Worm (Caenorhabditis elegans) whole organism, L1 larva: ENCODE measurements around the gene cutl-23.

Source experiments
- C04F5.9 ChIP-seq: sonication (generic microtip); optimal IDR thresholded peaks from 2 replicates; lab custom pipeline; 2016; ENCODE audit warnings: missing genetic modification characterization, missing compliant biosample characterization
- C16A3.4 ChIP-seq: fragments of 150-350 bp; optimal IDR thresholded peaks from 2 replicates; lab custom pipeline; 2014; ENCODE audit warnings: missing biosample characterization, missing genetic modification characterization
- F16B12.6 ChIP-seq: fragments of 150-350 bp; optimal IDR thresholded peaks from 2 replicates; lab custom pipeline; 2014; ENCODE audit warnings: missing biosample characterization, missing genetic modification characterization
- alr-1 ChIP-seq: fragments of 200-800 bp; sonication (Bioruptor generic); optimal IDR thresholded peaks from 2 replicates; lab custom pipeline; 2018; ENCODE audit warnings: borderline replicate concordance, mild to moderate bottlenecking, missing genetic modification characterization, missing compliant biosample characterization
- aly-2 ChIP-seq: fragments of 150-350 bp; optimal IDR thresholded peaks from 2 replicates; lab custom pipeline; 2014; ENCODE audit warnings: missing biosample characterization, missing genetic modification characterization
- ceh-63 ChIP-seq: fragments of 200-800 bp; sonication (Bioruptor generic); optimal IDR thresholded peaks from 2 replicates; lab custom pipeline; 2018; ENCODE audit warnings: mild to moderate bottlenecking, missing genetic modification characterization, missing compliant biosample characterization
- ceh-8 ChIP-seq: fragments of 200-800 bp; sonication (Bioruptor generic); optimal IDR thresholded peaks from 2 replicates; lab custom pipeline; 2018; ENCODE audit warnings: mild to moderate bottlenecking, missing genetic modification characterization, moderate library complexity, missing compliant biosample characterization
- ceh-82 ChIP-seq, 3 experiments: fragments of 150-350 bp in 1 of 3; sonication (generic microtip) in 2 of 3; optimal IDR thresholded peaks; 2 replicates each; lab custom pipeline; 2014 to 2017; ENCODE audit warnings: missing biosample characterization in 3 of 3, missing genetic modification characterization in 3 of 3
- ceh-88 ChIP-seq: fragments of 200-800 bp; sonication (Bioruptor generic); IDR thresholded peaks from 2 replicates; pipeline ENCODE4 v1.3.6; 2022; ENCODE audit warnings: missing genetic modification characterization, missing compliant biosample characterization
- dpl-1 ChIP-seq, 3 experiments: fragments of 150-350 bp in 2 of 3; sonication (generic microtip) in 1 of 3; optimal IDR thresholded peaks; 2 replicates each; lab custom pipeline; 2014 to 2017; ENCODE audit warnings: missing biosample characterization in 3 of 3, missing genetic modification characterization in 3 of 3, missing genetic modification reagents in 3 of 3
- dsc-1 ChIP-seq: sonication (generic microtip); optimal IDR thresholded peaks from 2 replicates; lab custom pipeline; 2016; ENCODE audit warnings: mild to moderate bottlenecking, missing genetic modification characterization, missing compliant biosample characterization
- fos-1 ChIP-seq: fragments of 150-350 bp; optimal IDR thresholded peaks from 2 replicates; lab custom pipeline; 2014; ENCODE audit warnings: missing biosample characterization, missing genetic modification characterization
- hlh-17 ChIP-seq: fragments of 200-800 bp; sonication (Bioruptor generic); optimal IDR thresholded peaks from 2 replicates; lab custom pipeline; 2018; ENCODE audit warnings: missing genetic modification characterization, mild to moderate bottlenecking, missing compliant biosample characterization, moderate library complexity, borderline replicate concordance
- hlh-4 ChIP-seq: sonication (generic microtip); optimal IDR thresholded peaks from 2 replicates; lab custom pipeline; 2016; ENCODE audit warnings: mild to moderate bottlenecking, missing genetic modification characterization, missing compliant biosample characterization
- isw-1 ChIP-seq: fragments of 200-800 bp; sonication (Bioruptor generic); IDR thresholded peaks from 2 replicates; pipeline ENCODE4 v1.3.6; 2022; ENCODE audit warnings: missing genetic modification characterization, missing compliant biosample characterization
- jun-1 ChIP-seq: fragments of 150-350 bp; optimal IDR thresholded peaks from 2 replicates; lab custom pipeline; 2014; ENCODE audit warnings: missing biosample characterization, missing genetic modification reagents, missing genetic modification characterization
- lin-14 ChIP-seq: fragments of 200-800 bp; sonication (Bioruptor generic); optimal IDR thresholded peaks from 2 replicates; lab custom pipeline; 2018; ENCODE audit warnings: mild to moderate bottlenecking, missing genetic modification characterization, moderate library complexity, missing compliant biosample characterization
- lin-15B ChIP-seq: fragments of 150-350 bp; sonication (generic microtip); optimal IDR thresholded peaks from 3 replicates; lab custom pipeline; 2014; ENCODE audit warnings: missing biosample characterization, missing genetic modification characterization
- lin-35 ChIP-seq, 2 experiments: fragments of 150-350 bp; optimal IDR thresholded peaks; 2 replicates each; lab custom pipeline; 2014; ENCODE audit warnings: missing biosample characterization in 2 of 2, missing genetic modification characterization in 2 of 2, missing genetic modification reagents in 2 of 2
- lin-39 ChIP-seq: fragments of 150-350 bp; optimal IDR thresholded peaks from 2 replicates; lab custom pipeline; 2014; ENCODE audit warnings: missing biosample characterization, missing genetic modification reagents, missing genetic modification characterization
- lsy-2 ChIP-seq, 2 experiments: fragments of 150-350 bp; optimal IDR thresholded peaks; 2 replicates each; lab custom pipeline; 2014; ENCODE audit warnings: missing biosample characterization in 2 of 2, missing genetic modification characterization in 2 of 2
- mdl-1 ChIP-seq, 2 experiments: fragments of 150-350 bp; optimal IDR thresholded peaks; 2 replicates each; lab custom pipeline; 2014 to 2017; ENCODE audit warnings: missing biosample characterization in 2 of 2, missing genetic modification characterization in 2 of 2, inconsistent platforms in 1 of 2
- mef-2 ChIP-seq: fragments of 150-350 bp; optimal IDR thresholded peaks from 2 replicates; lab custom pipeline; 2014; ENCODE audit warnings: missing biosample characterization, missing genetic modification characterization
- mep-1 ChIP-seq: fragments of 150-350 bp; optimal IDR thresholded peaks from 2 replicates; lab custom pipeline; 2014; ENCODE audit warnings: missing biosample characterization, missing genetic modification characterization
- nhr-11 ChIP-seq: fragments of 150-350 bp; optimal IDR thresholded peaks from 2 replicates; lab custom pipeline; 2014; ENCODE audit warnings: missing biosample characterization, missing genetic modification characterization
- nhr-12 ChIP-seq: sonication (generic microtip); optimal IDR thresholded peaks from 2 replicates; lab custom pipeline; 2017; ENCODE audit warnings: missing biosample characterization, missing genetic modification characterization
- nhr-20 ChIP-seq: sonication (generic microtip); optimal IDR thresholded peaks from 2 replicates; lab custom pipeline; 2016; ENCODE audit warnings: mild to moderate bottlenecking, missing genetic modification characterization, missing compliant biosample characterization
- nhr-237 ChIP-seq: fragments of 150-350 bp; optimal IDR thresholded peaks from 2 replicates; lab custom pipeline; 2014; ENCODE audit warnings: missing biosample characterization, missing genetic modification characterization
- nhr-28 ChIP-seq: fragments of 150-350 bp; optimal IDR thresholded peaks from 2 replicates; lab custom pipeline; 2014; ENCODE audit warnings: missing biosample characterization, missing genetic modification characterization
- nhr-76 ChIP-seq: sonication (generic microtip); optimal IDR thresholded peaks from 2 replicates; lab custom pipeline; 2017; ENCODE audit warnings: missing biosample characterization, missing genetic modification characterization
- nhr-77 ChIP-seq: fragments of 150-350 bp; optimal IDR thresholded peaks from 2 replicates; lab custom pipeline; 2014; ENCODE audit warnings: missing biosample characterization, missing genetic modification characterization
- nhr-84 ChIP-seq: sonication (generic microtip); optimal IDR thresholded peaks from 2 replicates; lab custom pipeline; 2017; ENCODE audit warnings: missing biosample characterization, missing genetic modification characterization
- pag-3 ChIP-seq: sonication (generic microtip); optimal IDR thresholded peaks from 2 replicates; lab custom pipeline; 2017; ENCODE audit warnings: missing genetic modification characterization, mild to moderate bottlenecking, missing compliant biosample characterization, antibody characterized with exemption, borderline replicate concordance; ENCODE audit not compliant: insufficient read depth
- pax-3 ChIP-seq: fragments of 200-800 bp; sonication (Bioruptor generic); optimal IDR thresholded peaks from 2 replicates; lab custom pipeline; 2018; ENCODE audit warnings: mild to moderate bottlenecking, missing genetic modification characterization, moderate library complexity, missing compliant biosample characterization
- pqm-1 ChIP-seq: sonication (generic microtip); optimal IDR thresholded peaks from 3 replicates; lab custom pipeline; 2017; ENCODE audit warnings: missing biosample characterization, missing genetic modification characterization
- skn-1 ChIP-seq: fragments of 150-350 bp; optimal IDR thresholded peaks from 2 replicates; lab custom pipeline; 2014; ENCODE audit warnings: missing biosample characterization, missing genetic modification characterization
- snu-23 ChIP-seq: sonication (generic microtip); optimal IDR thresholded peaks from 2 replicates; lab custom pipeline; 2016; ENCODE audit warnings: missing genetic modification characterization, missing compliant biosample characterization
- sox-4 ChIP-seq: sonication (generic microtip); optimal IDR thresholded peaks from 2 replicates; lab custom pipeline; 2016; ENCODE audit warnings: missing genetic modification characterization, missing compliant biosample characterization
- sptf-1 ChIP-seq: fragments of 150-350 bp; optimal IDR thresholded peaks from 2 replicates; lab custom pipeline; 2014; ENCODE audit warnings: missing biosample characterization, missing genetic modification characterization
- sup-37 ChIP-seq: fragments of 200-800 bp; sonication (Bioruptor generic); optimal IDR thresholded peaks from 2 replicates; lab custom pipeline; 2018; ENCODE audit warnings: mild to moderate bottlenecking, missing genetic modification characterization, missing compliant biosample characterization
- tbx-2 ChIP-seq: sonication (generic microtip); optimal IDR thresholded peaks from 2 replicates; lab custom pipeline; 2016; ENCODE audit warnings: missing genetic modification characterization, missing compliant biosample characterization
- tlp-1 ChIP-seq: fragments of 150-350 bp; optimal IDR thresholded peaks from 2 replicates; lab custom pipeline; 2014; ENCODE audit warnings: missing biosample characterization, missing genetic modification characterization
- unc-30 ChIP-seq: sonication (generic microtip); optimal IDR thresholded peaks from 2 replicates; lab custom pipeline; 2017; ENCODE audit warnings: missing biosample characterization, missing genetic modification characterization
- xbp-1 ChIP-seq: sonication (generic microtip); optimal IDR thresholded peaks from 2 replicates; lab custom pipeline; 2016; ENCODE audit warnings: missing genetic modification characterization, missing compliant biosample characterization
- zag-1 ChIP-seq: fragments of 150-350 bp; optimal IDR thresholded peaks from 2 replicates; lab custom pipeline; 2014; ENCODE audit warnings: missing biosample characterization, missing genetic modification characterization
- zip-4 ChIP-seq: fragments of 200-800 bp; sonication (Bioruptor generic); optimal IDR thresholded peaks from 2 replicates; lab custom pipeline; 2018; ENCODE audit warnings: mild to moderate bottlenecking, missing genetic modification characterization, moderate library complexity, missing compliant biosample characterization
- ztf-11 ChIP-seq, 2 experiments: sonication (generic microtip); optimal IDR thresholded peaks; 2 replicates each; lab custom pipeline; 2016 to 2017; ENCODE audit warnings: missing genetic modification characterization in 2 of 2, missing biosample characterization in 1 of 2, missing compliant biosample characterization in 1 of 2
- ztf-4 ChIP-seq: fragments of 150-350 bp; optimal IDR thresholded peaks from 2 replicates; lab custom pipeline; 2014; ENCODE audit warnings: missing biosample characterization, missing genetic modification characterization

cutl-23 gene

DNA sequence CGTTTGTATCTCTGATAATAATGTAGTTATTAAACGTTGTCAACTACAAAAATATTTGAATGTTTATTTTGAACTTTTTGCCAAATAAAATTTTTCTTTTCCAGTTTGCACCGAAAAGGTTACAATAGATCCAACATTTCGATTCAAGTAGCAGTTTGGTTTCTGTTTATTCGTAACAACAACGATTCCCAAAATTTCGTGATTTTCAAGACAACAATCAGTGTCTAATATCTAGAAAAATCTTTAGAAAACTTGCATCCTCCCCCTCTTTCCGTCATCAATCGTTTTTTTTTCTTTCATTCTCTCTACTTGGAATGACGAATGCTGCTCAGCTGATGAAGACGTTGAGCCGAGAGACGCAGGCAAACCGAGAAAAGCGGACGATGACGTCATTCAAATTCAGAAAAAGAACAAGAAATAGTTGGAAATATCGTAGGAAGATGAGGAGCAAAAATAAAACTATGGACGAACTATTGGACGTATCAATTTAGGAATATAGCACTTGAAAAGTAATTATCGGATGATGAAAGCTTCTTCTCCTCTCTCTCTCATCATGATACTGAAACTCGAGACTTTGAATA is 11.4 kb upstream of the cutl-23 start (continued):
- no peak for TF ChIP-seq unc-30 (tag; lab: Kevin White, UChicago)
- TF ChIP-seq skn-1 = no peak
- no peak for TF ChIP-seq jun-1 (tag; lab: Kevin White, UChicago)
- no peak for TF ChIP-seq pag-3 (tag; lab: Kevin White, UChicago)
- TF ChIP-seq hlh-4 (tag; lab: Kevin White, UChicago) = no peak
- TF ChIP-seq snu-23 (GFP tag; lab: Kevin White, UChicago) = peak; percentile 27
- no peak for TF ChIP-seq lin-15B
- TF ChIP-seq C16A3.4 = peak; percentile 10
- no peak for TF ChIP-seq zip-4 (GFP tag; lab: Kevin White, UChicago)
- TF ChIP-seq alr-1 = no peak
- TF ChIP-seq nhr-237 (tag; lab: Kevin White, UChicago) = no peak
- peak; percentile 72 for TF ChIP-seq sox-4 (tag; lab: Kevin White, UChicago)
- peak; percentile 19; the same call in 1 of the 2 replicates for TF ChIP-seq isw-1 (GFP tag; lab: Robert Waterston, UW)
- TF ChIP-seq ceh-8 (GFP tag; lab: Kevin White, UChicago) = no peak
- TF ChIP-seq nhr-12 (tag; lab: Kevin White, UChicago) = no peak
- no peak for TF ChIP-seq aly-2 (tag; lab: Kevin White, UChicago)
- TF ChIP-seq xbp-1 (tag; lab: Kevin White, UChicago) = peak; percentile 60
- no peak for TF ChIP-seq nhr-77 (tag; lab: Kevin White, UChicago)
- no peak for TF ChIP-seq hlh-17
- TF ChIP-seq ztf-11 (tag; optimal IDR thresholded peaks at IDR 0.05; lab: Kevin White, UChicago) = peak in 1 of 2 experiments; percentile 19
- TF ChIP-seq zag-1 (tag; lab: Kevin White, UChicago) = no peak
- TF ChIP-seq tlp-1 (tag; lab: Kevin White, UChicago) = no peak
- TF ChIP-seq nhr-28 (tag; lab: Kevin White, UChicago) = no peak
- peak in 1 of 3 experiments; percentile 35 for TF ChIP-seq dpl-1 (GFP tag; optimal IDR thresholded peaks at IDR 0.05; lab: Kevin White, UChicago)
- TF ChIP-seq nhr-84 = no peak
- peak; percentile 74 for TF ChIP-seq dsc-1
- TF ChIP-seq lin-35 (GFP tag; optimal IDR thresholded peaks at IDR 0.05; lab: Kevin White, UChicago) = peak in 1 of 2 experiments; percentile 35
- no peak for TF ChIP-seq mdl-1 (tag; optimal IDR thresholded peaks at IDR 0.05; lab: Kevin White, UChicago)
- peak; percentile 49 for TF ChIP-seq tbx-2 (tag; lab: Kevin White, UChicago)
- no peak for TF ChIP-seq sup-37
- 0 out of 2 replicates have a peak, but pooled peaks have one; percentile 7 for TF ChIP-seq ceh-88
- no peak for TF ChIP-seq pqm-1 (tag; lab: Kevin White, UChicago)
- TF ChIP-seq C04F5.9 (tag; lab: Kevin White, UChicago) = no peak
- peak; percentile 51 to 71 for TF ChIP-seq lsy-2 (tag; optimal IDR thresholded peaks at IDR 0.05; lab: Kevin White, UChicago)
- peak; percentile 37 for TF ChIP-seq nhr-20 (tag; lab: Kevin White, UChicago)
- peak; percentile 57 for TF ChIP-seq ceh-63
- no peak for TF ChIP-seq lin-39 (tag; lab: Kevin White, UChicago)
- TF ChIP-seq fos-1 (tag; lab: Kevin White, UChicago) = peak; percentile 57
- TF ChIP-seq lin-14 (GFP tag; lab: Kevin White, UChicago) = peak; percentile 94
- TF ChIP-seq ceh-82 (tag; optimal IDR thresholded peaks at IDR 0.05; lab: Kevin White, UChicago) = peak; percentile 24 to 43 (median 24)
- TF ChIP-seq mef-2 (tag; lab: Kevin White, UChicago) = peak; percentile 74
- peak; percentile 65 for TF ChIP-seq ztf-4
- TF ChIP-seq F16B12.6 (tag; lab: Kevin White, UChicago) = no peak
- TF ChIP-seq nhr-76 = no peak
- TF ChIP-seq pax-3 (tag; lab: Kevin White, UChicago) = peak; percentile 63
- peak; percentile 62 for TF ChIP-seq mep-1
- no peak for TF ChIP-seq sptf-1 (tag; lab: Kevin White, UChicago)
- peak; percentile 40 for TF ChIP-seq nhr-11 (tag; lab: Kevin White, UChicago)
